Fruit fly (Drosophila melanogaster) whole organism, embryonic: ENCODE data around the gene CG31008.

Source experiments
- BEAF-32 ChIP-seq: fragments of 200-800 bp; sonication (Bioruptor generic); optimal IDR thresholded peaks from 3 replicates; lab custom pipeline; 2017; ENCODE audit warnings: missing biosample characterization, missing genetic modification characterization, mild to moderate bottlenecking, moderate library complexity, missing genetic modification reagents
- CG10321 ChIP-seq: fragments of 200-800 bp; sonication (Bioruptor generic); IDR thresholded peaks from 2 replicates; pipeline ENCODE4 v1.3.6; 2022; ENCODE audit warnings: missing biosample characterization, missing genetic modification characterization
- CG11085 ChIP-seq: fragments of 200-800 bp; sonication (Bioruptor generic); IDR thresholded peaks from 2 replicates; pipeline ENCODE4 v1.3.6; 2022; ENCODE audit warnings: missing biosample characterization, missing genetic modification characterization
- CG12769 ChIP-seq: fragments of 200-800 bp; sonication (Bioruptor generic); optimal IDR thresholded peaks from 2 replicates; lab custom pipeline; 2019; ENCODE audit warnings: missing biosample characterization, mild to moderate bottlenecking, missing genetic modification characterization, moderate library complexity
- CG14667 ChIP-seq: fragments of 200-800 bp; sonication (Bioruptor generic); IDR thresholded peaks from 2 replicates; pipeline ENCODE4 v1.3.6; 2022; ENCODE audit warnings: missing biosample characterization, missing genetic modification characterization
- CG14860 ChIP-seq: fragments of 200-800 bp; sonication (Bioruptor generic); IDR thresholded peaks from 3 replicates; pipeline ENCODE4 v1.3.6; 2022; ENCODE audit warnings: missing biosample characterization, missing genetic modification characterization; ENCODE audit not compliant: partially characterized antibody
- CG1529 ChIP-seq: fragments of 200-800 bp; sonication (Bioruptor generic); optimal IDR thresholded peaks from 3 replicates; lab custom pipeline; 2018; ENCODE audit warnings: missing biosample characterization, missing genetic modification characterization
- CG15601 ChIP-seq: fragments of 200-800 bp; sonication (Bioruptor generic); optimal IDR thresholded peaks from 3 replicates; lab custom pipeline; 2019; ENCODE audit warnings: missing biosample characterization, mild to moderate bottlenecking, missing genetic modification characterization, moderate library complexity
- CG17568 ChIP-seq: fragments of 200-800 bp; sonication (Bioruptor generic); optimal IDR thresholded peaks from 2 replicates; lab custom pipeline; 2018; ENCODE audit warnings: missing biosample characterization, mild to moderate bottlenecking, missing genetic modification characterization, moderate library complexity
- CG17802 ChIP-seq: fragments of 200-800 bp; sonication (Bioruptor generic); optimal IDR thresholded peaks from 2 replicates; lab custom pipeline; 2018; ENCODE audit warnings: missing biosample characterization, mild to moderate bottlenecking, missing genetic modification characterization, moderate library complexity
- CG18011 ChIP-seq: fragments of 200-800 bp; sonication (Bioruptor generic); optimal IDR thresholded peaks from 2 replicates; lab custom pipeline; 2017; ENCODE audit warnings: missing biosample characterization, missing genetic modification characterization, mild to moderate bottlenecking, moderate library complexity, missing genotype
- CG1832 ChIP-seq: fragments of 200-800 bp; sonication (Bioruptor generic); optimal IDR thresholded peaks from 2 replicates; lab custom pipeline; 2017; ENCODE audit warnings: missing biosample characterization, mild to moderate bottlenecking, missing genetic modification characterization, inconsistent platforms
- CG18476 ChIP-seq: fragments of 200-800 bp; sonication (Bioruptor generic); optimal IDR thresholded peaks from 2 replicates; lab custom pipeline; 2016; ENCODE audit warnings: missing biosample characterization, mild to moderate bottlenecking, missing genetic modification characterization
- CG3163 ChIP-seq: fragments of 200-800 bp; sonication (Bioruptor generic); optimal IDR thresholded peaks from 3 replicates; lab custom pipeline; 2016; ENCODE audit warnings: missing biosample characterization, missing genetic modification characterization
- CG6791 ChIP-seq: fragments of 200-800 bp; sonication (Bioruptor generic); IDR thresholded peaks from 3 replicates; pipeline ENCODE4 v1.3.6; 2022; ENCODE audit warnings: missing biosample characterization, missing genetic modification characterization; ENCODE audit not compliant: partially characterized antibody
- CTCF ChIP-seq: fragments of 200-800 bp; sonication (Bioruptor generic); optimal IDR thresholded peaks from 2 replicates; lab custom pipeline; 2017; ENCODE audit warnings: missing biosample characterization, mild to moderate bottlenecking, missing genetic modification characterization, moderate library complexity
- CoRest ChIP-seq: fragments of 200-800 bp; sonication (Bioruptor generic); optimal IDR thresholded peaks from 3 replicates; lab custom pipeline; 2018; ENCODE audit warnings: missing biosample characterization, mild to moderate bottlenecking, missing genetic modification characterization, moderate library complexity
- E2f2 ChIP-seq: fragments of 200-800 bp; sonication (Bioruptor generic); IDR thresholded peaks from 2 replicates; pipeline ENCODE4 v1.3.6; 2022; ENCODE audit warnings: missing biosample characterization, missing genetic modification characterization
- Ets65A ChIP-seq: fragments of 200-800 bp; sonication (Bioruptor generic); peaks from one replicate; lab custom pipeline; 2016; ENCODE audit warnings: missing biosample characterization, missing genetic modification characterization
- Med ChIP-seq: fragments of 200-800 bp; sonication (Bioruptor generic); peaks from one replicate; lab custom pipeline; 2016; ENCODE audit warnings: missing biosample characterization, missing genetic modification characterization, mild to moderate bottlenecking, inconsistent platforms, moderate library complexity
- Nf-YA ChIP-seq: fragments of 200-800 bp; sonication (Bioruptor generic); IDR thresholded peaks from 2 replicates; pipeline ENCODE4 v1.3.6; 2022; ENCODE audit warnings: missing biosample characterization, missing genetic modification characterization
- Nf-YC ChIP-seq: fragments of 200-800 bp; optimal IDR thresholded peaks from 3 replicates; lab custom pipeline; 2019; ENCODE audit warnings: missing biosample characterization, mild to moderate bottlenecking, missing genetic modification characterization, moderate library complexity
- Ptx1 ChIP-seq: fragments of 200-800 bp; sonication (Bioruptor generic); IDR thresholded peaks from 2 replicates; pipeline ENCODE4 v1.3.6; 2022; ENCODE audit warnings: missing biosample characterization, missing genetic modification characterization
- Ravus ChIP-seq: fragments of 200-800 bp; sonication (Bioruptor generic); IDR thresholded peaks from 2 replicates; pipeline ENCODE4 v1.3.6; 2022; ENCODE audit warnings: missing biosample characterization, missing genetic modification characterization
- abd-A ChIP-seq: fragments of 200-800 bp; sonication (Bioruptor generic); optimal IDR thresholded peaks from 3 replicates; lab custom pipeline; 2019; ENCODE audit warnings: missing biosample characterization, mild to moderate bottlenecking, missing genetic modification characterization, moderate library complexity
- amos ChIP-seq: fragments of 200-800 bp; sonication (Bioruptor generic); IDR thresholded peaks from 2 replicates; pipeline ENCODE4 v1.3.6; 2022; ENCODE audit warnings: missing biosample characterization, missing genetic modification characterization; ENCODE audit not compliant: partially characterized antibody
- chinmo ChIP-seq: fragments of 200-800 bp; sonication (Bioruptor generic); IDR thresholded peaks from 4 replicates; pipeline ENCODE4 v1.3.6; 2022; ENCODE audit warnings: missing biosample characterization, missing genetic modification characterization; ENCODE audit not compliant: partially characterized antibody
- crol ChIP-seq: fragments of 200-800 bp; sonication (Bioruptor generic); IDR thresholded peaks from 2 replicates; pipeline ENCODE4 v1.3.6; 2022; ENCODE audit warnings: missing biosample characterization, missing genetic modification characterization
- crp ChIP-seq, 2 experiments: fragments of 200-800 bp; sonication (Bioruptor generic); optimal IDR thresholded peaks; 2 replicates in 1 of 2; 3 replicates in 1 of 2; lab custom pipeline; 2017; ENCODE audit warnings: missing biosample characterization in 2 of 2, missing genetic modification characterization in 2 of 2, mild to moderate bottlenecking in 1 of 2, moderate library complexity in 1 of 2
- gfzf ChIP-seq: fragments of 200-800 bp; sonication (Bioruptor generic); optimal IDR thresholded peaks from 2 replicates; lab custom pipeline; 2016; ENCODE audit warnings: missing biosample characterization, mild to moderate bottlenecking, missing genetic modification characterization, moderate library complexity
- grn ChIP-seq: fragments of 200-800 bp; sonication (Bioruptor generic); optimal IDR thresholded peaks from 3 replicates; lab custom pipeline; 2017; ENCODE audit warnings: missing biosample characterization, missing genetic modification characterization
- ham ChIP-seq: fragments of 200-800 bp; sonication (Bioruptor generic); IDR thresholded peaks from 2 replicates; pipeline ENCODE4 v1.3.6; 2022; ENCODE audit warnings: missing biosample characterization, missing genetic modification characterization
- pita ChIP-seq: fragments of 200-800 bp; sonication (Bioruptor generic); optimal IDR thresholded peaks from 2 replicates; lab custom pipeline; 2017; ENCODE audit warnings: missing biosample characterization, mild to moderate bottlenecking, missing genetic modification characterization
- row ChIP-seq: fragments of 200-800 bp; sonication (Bioruptor generic); IDR thresholded peaks from 3 replicates; pipeline ENCODE4 v1.3.6; 2022; ENCODE audit warnings: missing biosample characterization, missing genetic modification characterization
- sd ChIP-seq: fragments of 200-800 bp; sonication (Bioruptor generic); optimal IDR thresholded peaks from 3 replicates; lab custom pipeline; 2018; ENCODE audit warnings: missing biosample characterization, mild to moderate bottlenecking, missing genetic modification characterization, moderate library complexity
- sisA ChIP-seq: fragments of 200-800 bp; sonication (Bioruptor generic); IDR thresholded peaks from 2 replicates; pipeline ENCODE4 v1.3.6; 2022; ENCODE audit warnings: missing biosample characterization, missing genetic modification characterization
- usp ChIP-seq: fragments of >200 bp; optimal IDR thresholded peaks from 2 replicates; lab custom pipeline; 2017; ENCODE audit warnings: missing biosample characterization, missing genetic modification characterization

The CG31008 gene

dm6 chr3R:30946352-30946751 is 43.5 kb downstream of the CG31008 start (continued):
- peak; percentile 27 for TF ChIP-seq BEAF-32 (GFP tag; lab: Kevin White, UChicago)
- peak; percentile 53; the same call in 2 of the 3 replicates for TF ChIP-seq CG6791
- no peak for TF ChIP-seq ham
- TF ChIP-seq amos (GFP tag; lab: Robert Waterston, UW) = peak; percentile 63; the same call in 1 of the 2 replicates
- TF ChIP-seq CoRest (tag; lab: Kevin White, UChicago) = peak; percentile 4
- no peak for TF ChIP-seq Nf-YA (GFP tag; lab: Robert Waterston, UW)
- no peak for TF ChIP-seq Ravus (GFP tag; lab: Robert Waterston, UW)
- TF ChIP-seq chinmo (GFP tag; lab: Robert Waterston, UW) = 0 out of 4 replicates have a peak, but pooled peaks have one; percentile 13
- TF ChIP-seq row (GFP tag; lab: Robert Waterston, UW) = no peak
- TF ChIP-seq sisA (GFP tag; lab: Robert Waterston, UW) = no peak
- TF ChIP-seq CG15601 (tag; lab: Kevin White, UChicago) = peak; percentile 48
- TF ChIP-seq grn (GFP tag; lab: Kevin White, UChicago) = no peak
- peak; percentile 95 for TF ChIP-seq pita (GFP tag; lab: Kevin White, UChicago)
- TF ChIP-seq abd-A = peak; percentile 14
- TF ChIP-seq CG1529 = no peak
- no peak for TF ChIP-seq CG18011
- TF ChIP-seq crp (GFP tag; optimal IDR thresholded peaks at IDR 0.05; lab: Kevin White, UChicago) = no peak
- TF ChIP-seq E2f2 (GFP tag; lab: Robert Waterston, UW) = peak; percentile 84
- no peak for TF ChIP-seq CG17568 (GFP tag; lab: Kevin White, UChicago)
- TF ChIP-seq CTCF (GFP tag; lab: Kevin White, UChicago) = peak; percentile 82
- peak; percentile 15 for TF ChIP-seq gfzf

dm6 chr3R:30940234-30940633 is 49.6 kb downstream of the CG31008 start:
- TF ChIP-seq Nf-YC (tag; lab: Kevin White, UChicago) = peak; percentile 63
- TF ChIP-seq Med (GFP tag; lab: Kevin White, UChicago) = peak; percentile 11
- peak; percentile 59 for TF ChIP-seq sd (tag; lab: Kevin White, UChicago)
- TF ChIP-seq CG14667 (GFP tag; lab: Robert Waterston, UW) = no peak
- TF ChIP-seq grn (GFP tag; lab: Kevin White, UChicago) = no peak
- peak; percentile 46; the same call in 1 of the 2 replicates for TF ChIP-seq Ptx1 (GFP tag; lab: Robert Waterston, UW)
- TF ChIP-seq CG11085 (GFP tag; lab: Robert Waterston, UW) = 0 out of 2 replicates have a peak, but pooled peaks have one; percentile 26
- no peak for TF ChIP-seq CG14860 (GFP tag; lab: Robert Waterston, UW)
- TF ChIP-seq CG17802 = no peak
- TF ChIP-seq CG10321 (GFP tag; lab: Robert Waterston, UW) = peak; percentile 62; the same call in 1 of the 2 replicates
- peak; percentile 9 for TF ChIP-seq CG12769
- no peak for TF ChIP-seq CG18476 (GFP tag; lab: Kevin White, UChicago)
- TF ChIP-seq Ets65A (GFP tag; lab: Kevin White, UChicago) = peak; percentile 22
- TF ChIP-seq crol (GFP tag; lab: Robert Waterston, UW) = 0 out of 2 replicates have a peak, but pooled peaks have one; percentile 25
- peak; percentile 59 for TF ChIP-seq CG1832 (GFP tag; lab: Kevin White, UChicago)
- TF ChIP-seq usp (GFP tag; lab: Kevin White, UChicago) = no peak
- no peak for TF ChIP-seq CG3163 (GFP tag; lab: Kevin White, UChicago)
